Fruit fly (Drosophila melanogaster) whole organism, embryonic: ENCODE measurements around the gene CG8563.
A peak's percentile ranks its signal among the peaks of the same experiment; 100 is the strongest.

ENCODE experiments used
- Atf3 ChIP-seq: fragments of 200-800 bp; sonication (Bioruptor generic); optimal IDR thresholded peaks from 3 replicates; lab custom pipeline; 2016; ENCODE audit warnings: missing biosample characterization, missing genetic modification characterization
- Bdp1 ChIP-seq: fragments of 200-800 bp; sonication (Bioruptor generic); optimal IDR thresholded peaks from 3 replicates; lab custom pipeline; 2016; ENCODE audit warnings: missing biosample characterization, missing genetic modification characterization
- CG11456 ChIP-seq: fragments of 200-800 bp; sonication (Bioruptor generic); IDR thresholded peaks from 3 replicates; pipeline ENCODE4 v1.3.6; 2022; ENCODE audit warnings: missing biosample characterization, missing genetic modification characterization
- CG12659 ChIP-seq: fragments of 200-800 bp; sonication (Bioruptor generic); optimal IDR thresholded peaks from 3 replicates; lab custom pipeline; 2017; ENCODE audit warnings: mild to moderate bottlenecking, missing biosample characterization, missing genetic modification reagents, missing genetic modification characterization
- CG13424 ChIP-seq: fragments of 200-800 bp; sonication (Bioruptor generic); optimal IDR thresholded peaks from 2 replicates; lab custom pipeline; 2019; ENCODE audit warnings: missing biosample characterization, mild to moderate bottlenecking, missing genetic modification characterization, moderate library complexity
- CG14667 ChIP-seq: fragments of 200-800 bp; sonication (Bioruptor generic); IDR thresholded peaks from 2 replicates; pipeline ENCODE4 v1.3.6; 2022; ENCODE audit warnings: missing biosample characterization, missing genetic modification characterization
- CG15514 ChIP-seq: fragments of 200-800 bp; sonication (Bioruptor generic); optimal IDR thresholded peaks from 3 replicates; lab custom pipeline; 2017; ENCODE audit warnings: missing biosample characterization, missing genetic modification characterization, mild to moderate bottlenecking, moderate library complexity, missing genetic modification reagents
- CG17361 ChIP-seq: fragments of 200-800 bp; sonication (Bioruptor generic); IDR thresholded peaks from 3 replicates; pipeline ENCODE4 v1.3.6; 2022; ENCODE audit warnings: missing biosample characterization, missing genetic modification characterization
- CG17385 ChIP-seq: fragments of 200-800 bp; sonication (Bioruptor generic); optimal IDR thresholded peaks from 3 replicates; lab custom pipeline; 2018; ENCODE audit warnings: missing biosample characterization, mild to moderate bottlenecking, missing genetic modification characterization
- CG2875 ChIP-seq: fragments of 200-800 bp; sonication (Bioruptor generic); optimal IDR thresholded peaks from 2 replicates; lab custom pipeline; 2017; ENCODE audit warnings: missing biosample characterization, mild to moderate bottlenecking, missing genetic modification characterization, missing genetic modification reagents
- CG30020 ChIP-seq: fragments of 200-800 bp; optimal IDR thresholded peaks from 2 replicates; lab custom pipeline; 2019; ENCODE audit warnings: missing biosample characterization, mild to moderate bottlenecking, missing genetic modification characterization, moderate library complexity
- CG34224 ChIP-seq: fragments of 200-800 bp; sonication (Bioruptor generic); IDR thresholded peaks from 3 replicates; pipeline ENCODE4 v1.3.6; 2022; ENCODE audit warnings: missing biosample characterization, missing genetic modification characterization; ENCODE audit not compliant: partially characterized antibody
- CG3726 ChIP-seq: fragments of 200-800 bp; sonication (Bioruptor generic); IDR thresholded peaks from 3 replicates; pipeline ENCODE4, ENCODE4 v1.3.6; 2022; ENCODE audit warnings: missing biosample characterization, missing genetic modification characterization
- CG5245 ChIP-seq: fragments of 200-800 bp; sonication (Bioruptor generic); optimal IDR thresholded peaks from 3 replicates; lab custom pipeline; 2016; ENCODE audit warnings: missing biosample characterization, missing genetic modification characterization
- CG6654 ChIP-seq: fragments of 200-800 bp; sonication (Bioruptor generic); optimal IDR thresholded peaks from 2 replicates; lab custom pipeline; 2017; ENCODE audit warnings: missing biosample characterization, mild to moderate bottlenecking, missing genetic modification characterization
- CG7987 ChIP-seq: fragments of 200-800 bp; sonication (Bioruptor generic); optimal IDR thresholded peaks from 2 replicates; lab custom pipeline; 2018; ENCODE audit warnings: missing biosample characterization, mild to moderate bottlenecking, missing genetic modification characterization, moderate library complexity
- CG8089 ChIP-seq: fragments of 200-800 bp; sonication (Bioruptor generic); optimal IDR thresholded peaks from 3 replicates; lab custom pipeline; 2016; ENCODE audit warnings: missing biosample characterization, missing genetic modification characterization
- CG8359 ChIP-seq: fragments of 200-800 bp; sonication (Bioruptor generic); optimal IDR thresholded peaks from 2 replicates; lab custom pipeline; 2017; ENCODE audit warnings: missing biosample characterization, mild to moderate bottlenecking, missing genetic modification characterization, borderline replicate concordance
- CTCF ChIP-seq: fragments of 200-800 bp; sonication (Bioruptor generic); optimal IDR thresholded peaks from 2 replicates; lab custom pipeline; 2017; ENCODE audit warnings: missing biosample characterization, mild to moderate bottlenecking, missing genetic modification characterization, moderate library complexity
- CkIIα-i1 ChIP-seq: fragments of 200-800 bp; sonication (Bioruptor generic); IDR thresholded peaks from 2 replicates; pipeline ENCODE4 v1.3.6; 2022; ENCODE audit warnings: missing biosample characterization, missing genetic modification characterization
- CoRest ChIP-seq: fragments of 200-800 bp; sonication (Bioruptor generic); optimal IDR thresholded peaks from 3 replicates; lab custom pipeline; 2018; ENCODE audit warnings: missing biosample characterization, mild to moderate bottlenecking, missing genetic modification characterization, moderate library complexity
- Dip2 ChIP-seq: fragments of 200-800 bp; sonication (Bioruptor generic); IDR thresholded peaks from 2 replicates; pipeline ENCODE4 v1.3.6; 2022; ENCODE audit warnings: missing biosample characterization, missing genetic modification characterization
- E2f1 ChIP-seq: fragments of 200-800 bp; sonication (Bioruptor generic); IDR thresholded peaks from 2 replicates; pipeline ENCODE4 v1.3.6; 2022; ENCODE audit warnings: missing biosample characterization, missing genetic modification characterization
- HLH54F ChIP-seq: fragments of 200-800 bp; sonication (Bioruptor generic); optimal IDR thresholded peaks from 3 replicates; lab custom pipeline; 2016; ENCODE audit warnings: missing biosample characterization, missing genetic modification characterization
- HmgZ ChIP-seq: fragments of 200-800 bp; sonication (Bioruptor generic); optimal IDR thresholded peaks from 2 replicates; lab custom pipeline; 2018; ENCODE audit warnings: missing biosample characterization, mild to moderate bottlenecking, missing genetic modification characterization
- Nf-YB ChIP-seq: fragments of 200-800 bp; sonication (Bioruptor generic); optimal IDR thresholded peaks from 3 replicates; lab custom pipeline; 2019; ENCODE audit warnings: missing biosample characterization, mild to moderate bottlenecking, missing genetic modification characterization, moderate library complexity
- Nf-YC ChIP-seq: fragments of 200-800 bp; optimal IDR thresholded peaks from 3 replicates; lab custom pipeline; 2019; ENCODE audit warnings: missing biosample characterization, mild to moderate bottlenecking, missing genetic modification characterization, moderate library complexity
- Oaz ChIP-seq: fragments of 200-800 bp; sonication (Bioruptor generic); IDR thresholded peaks from 2 replicates; pipeline ENCODE4 v1.3.6; 2022; ENCODE audit warnings: missing biosample characterization, missing genetic modification characterization
- Ssrp ChIP-seq: fragments of 200-800 bp; sonication (Bioruptor generic); optimal IDR thresholded peaks from 2 replicates; lab custom pipeline; 2018; ENCODE audit warnings: missing biosample characterization, mild to moderate bottlenecking, missing genetic modification characterization, moderate library complexity
- ara ChIP-seq: fragments of 200-800 bp; sonication (Bioruptor generic); IDR thresholded peaks from 2 replicates; pipeline ENCODE4 v1.3.6; 2022; ENCODE audit warnings: missing biosample characterization, missing genetic modification characterization
- az2 ChIP-seq: fragments of 200-800 bp; sonication (Bioruptor generic); optimal IDR thresholded peaks from 3 replicates; lab custom pipeline; 2016; ENCODE audit warnings: missing biosample characterization, missing genetic modification characterization
- btn ChIP-seq: fragments of 200-800 bp; sonication (Bioruptor generic); optimal IDR thresholded peaks from 2 replicates; lab custom pipeline; 2016; ENCODE audit warnings: missing biosample characterization, missing genetic modification characterization
- corto ChIP-seq: fragments of 200-800 bp; sonication (Bioruptor generic); optimal IDR thresholded peaks from 2 replicates; lab custom pipeline; 2016; ENCODE audit warnings: missing biosample characterization, mild to moderate bottlenecking, missing genetic modification characterization, moderate library complexity
- dm ChIP-seq: fragments of 200-800 bp; sonication (Bioruptor generic); optimal IDR thresholded peaks from 3 replicates; lab custom pipeline; 2016; ENCODE audit warnings: missing biosample characterization, missing genetic modification characterization
- esg ChIP-seq: fragments of 200-800 bp; sonication (Bioruptor generic); conservative IDR thresholded peaks from 2 replicates; pipeline ENCODE4 v1.3.6; 2022; ENCODE audit warnings: missing biosample characterization, missing genetic modification characterization
- gfzf ChIP-seq: fragments of 200-800 bp; sonication (Bioruptor generic); optimal IDR thresholded peaks from 2 replicates; lab custom pipeline; 2016; ENCODE audit warnings: missing biosample characterization, mild to moderate bottlenecking, missing genetic modification characterization, moderate library complexity
- grau ChIP-seq: fragments of 200-800 bp; optimal IDR thresholded peaks from 3 replicates; lab custom pipeline; 2019; ENCODE audit warnings: missing biosample characterization, mild to moderate bottlenecking, missing genetic modification characterization, moderate library complexity
- gsb-n ChIP-seq: fragments of 200-800 bp; sonication (Bioruptor generic); optimal IDR thresholded peaks from 3 replicates; lab custom pipeline; 2018; ENCODE audit warnings: missing biosample characterization, mild to moderate bottlenecking, missing genetic modification characterization
- ken ChIP-seq: fragments of 200-800 bp; sonication (Bioruptor generic); IDR thresholded peaks from 3 replicates; pipeline ENCODE4 v1.3.6; 2022; ENCODE audit warnings: missing biosample characterization, missing genetic modification characterization
- lola ChIP-seq, 3 experiments: fragments of >200 bp in 2 of 3; fragments of 200-800 bp in 1 of 3; sonication (Bioruptor generic) in 1 of 3; optimal IDR thresholded peaks; 2 replicates each; lab custom pipeline; 2017 to 2019; ENCODE audit warnings: missing biosample characterization in 3 of 3, missing genetic modification characterization in 3 of 3, mild to moderate bottlenecking in 1 of 3, moderate library complexity in 1 of 3
- peb ChIP-seq: fragments of 200-800 bp; sonication (Bioruptor generic); IDR thresholded peaks from 2 replicates; pipeline ENCODE4 v1.3.6; 2022; ENCODE audit warnings: missing biosample characterization, missing genetic modification characterization
- pum ChIP-seq: fragments of 200-800 bp; sonication (Bioruptor generic); optimal IDR thresholded peaks from 2 replicates; lab custom pipeline; 2016; ENCODE audit warnings: missing biosample characterization, missing genetic modification characterization
- repo ChIP-seq: fragments of 200-800 bp; sonication (Bioruptor generic); optimal IDR thresholded peaks from 2 replicates; lab custom pipeline; 2016; ENCODE audit warnings: missing biosample characterization, missing genetic modification characterization
- row ChIP-seq: fragments of 200-800 bp; sonication (Bioruptor generic); IDR thresholded peaks from 3 replicates; pipeline ENCODE4 v1.3.6; 2022; ENCODE audit warnings: missing biosample characterization, missing genetic modification characterization
- sug ChIP-seq: fragments of 200-800 bp; optimal IDR thresholded peaks from 2 replicates; lab custom pipeline; 2019; ENCODE audit warnings: missing biosample characterization, mild to moderate bottlenecking, missing genetic modification characterization, moderate library complexity
- tap ChIP-seq: fragments of 200-800 bp; optimal IDR thresholded peaks from 3 replicates; lab custom pipeline; 2019; ENCODE audit warnings: missing biosample characterization, mild to moderate bottlenecking, missing genetic modification characterization, moderate library complexity
- tgo ChIP-seq: fragments of 200-800 bp; sonication (Bioruptor generic); IDR thresholded peaks from 3 replicates; pipeline ENCODE4 v1.3.6; 2022; ENCODE audit warnings: missing biosample characterization, missing genetic modification characterization
- twi ChIP-seq: fragments of 200-800 bp; optimal IDR thresholded peaks from 2 replicates; lab custom pipeline; 2019; ENCODE audit warnings: missing biosample characterization, mild to moderate bottlenecking, missing genetic modification characterization, moderate library complexity
- wek ChIP-seq: fragments of 200-800 bp; sonication (Bioruptor generic); optimal IDR thresholded peaks from 3 replicates; lab custom pipeline; 2018; ENCODE audit warnings: missing biosample characterization, mild to moderate bottlenecking, missing genetic modification characterization, moderate library complexity

The CG8563 gene

DNA sequence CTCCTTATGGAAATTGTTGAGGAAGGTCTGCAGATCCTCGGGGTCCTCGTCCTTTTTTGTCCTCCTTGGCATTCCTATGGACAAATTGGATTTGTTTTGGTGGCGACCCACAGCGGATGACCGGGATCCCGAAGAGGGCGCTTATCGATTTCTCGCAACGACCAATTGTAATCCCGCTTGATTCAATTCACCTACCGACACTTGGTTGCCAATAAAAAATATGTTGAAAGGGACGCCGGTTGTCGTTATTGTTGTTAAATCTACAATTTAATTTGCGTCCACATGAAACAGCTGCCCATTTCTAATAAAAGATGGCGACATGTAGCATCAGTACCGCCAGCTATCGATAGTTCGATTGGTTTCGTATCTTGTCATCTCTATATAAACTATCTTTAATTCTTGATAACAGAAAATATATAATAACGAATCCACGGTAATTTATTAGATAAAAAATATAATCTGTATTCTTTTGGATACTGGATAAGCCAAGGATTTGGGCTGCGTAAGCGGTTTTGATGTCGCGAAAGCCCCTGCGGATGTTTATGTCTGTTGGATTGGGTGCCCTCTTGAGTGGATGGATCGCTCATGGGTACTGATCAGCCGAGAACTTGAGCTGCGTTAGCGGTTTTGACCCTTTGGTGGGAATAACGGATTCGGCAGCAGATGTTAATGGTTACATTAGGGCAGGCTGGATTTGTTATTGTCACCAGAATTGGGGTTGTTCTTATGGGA, 34.0 kb upstream of the CG8563 start, which contains the start of gene CTCF (continued):
- peak; percentile 14 for TF ChIP-seq pum (GFP tag; lab: Kevin White, UChicago)
- 0 out of 2 replicates have a peak, but pooled peaks have one; percentile 27 for TF ChIP-seq esg (GFP tag; lab: Robert Waterston, UW)
- peak; percentile 74 for TF ChIP-seq CG17361 (GFP tag; lab: Robert Waterston, UW)
- peak; percentile 47 for TF ChIP-seq dm (GFP tag; lab: Kevin White, UChicago)
- peak; percentile 19 for TF ChIP-seq CG17385 (GFP tag; lab: Kevin White, UChicago)
- no peak for TF ChIP-seq wek
- peak; percentile 12 for TF ChIP-seq CG2875
- TF ChIP-seq Nf-YC (tag; lab: Kevin White, UChicago) = peak; percentile 65
- no peak for TF ChIP-seq Dip2 (GFP tag; lab: Robert Waterston, UW)
- peak; percentile 31 for TF ChIP-seq az2
- TF ChIP-seq CG7987 (GFP tag; lab: Kevin White, UChicago) = peak; percentile 3
- no peak for TF ChIP-seq CG3726 (GFP tag; lab: Robert Waterston, UW)
- TF ChIP-seq sug = peak; percentile 47
- TF ChIP-seq Ssrp = no peak
- peak; percentile 24 for TF ChIP-seq gfzf (GFP tag; lab: Kevin White, UChicago)
- peak; percentile 87 for TF ChIP-seq gsb-n (tag; lab: Kevin White, UChicago)
- TF ChIP-seq peb (GFP tag; lab: Robert Waterston, UW) = peak; percentile 43; the same call in 1 of the 2 replicates
- TF ChIP-seq CG11456 (GFP tag; lab: Robert Waterston, UW) = peak; percentile 73; the same call in 2 of the 3 replicates
- TF ChIP-seq corto (GFP tag; lab: Kevin White, UChicago) = no peak
- peak; percentile 52 for TF ChIP-seq grau (tag; lab: Kevin White, UChicago)
- peak; percentile 35 for TF ChIP-seq twi (tag; lab: Kevin White, UChicago)
- 0 out of 2 replicates have a peak, but pooled peaks have one; percentile 7 for TF ChIP-seq E2f1 (GFP tag; lab: Robert Waterston, UW)
- TF ChIP-seq HLH54F (GFP tag; lab: Kevin White, UChicago) = peak; percentile 20
- TF ChIP-seq Oaz (GFP tag; lab: Robert Waterston, UW) = no peak
- peak; percentile 21 for TF ChIP-seq repo (GFP tag; lab: Kevin White, UChicago)
- no peak for TF ChIP-seq btn (GFP tag; lab: Kevin White, UChicago)
- peak; percentile 73 for TF ChIP-seq CG34224 (GFP tag; lab: Robert Waterston, UW)
- TF ChIP-seq Bdp1 (GFP tag; lab: Kevin White, UChicago) = no peak
- TF ChIP-seq CG8089 (GFP tag; lab: Kevin White, UChicago) = peak; percentile 2
- TF ChIP-seq ara (GFP tag; lab: Robert Waterston, UW) = 0 out of 2 replicates have a peak, but pooled peaks have one; percentile 39
- peak; percentile 51 for TF ChIP-seq tgo (GFP tag; lab: Robert Waterston, UW)
- peak; percentile 44 for TF ChIP-seq CG5245 (GFP tag; lab: Kevin White, UChicago)
- TF ChIP-seq CG8359 = no peak
- TF ChIP-seq row = peak; percentile 56; the same call in 2 of the 3 replicates
- peak; percentile 29 for TF ChIP-seq CG6654
- TF ChIP-seq CG30020 = peak; percentile 22
- TF ChIP-seq CG15514 (GFP tag; lab: Kevin White, UChicago) = peak; percentile 95
- no peak for TF ChIP-seq CG14667 (GFP tag; lab: Robert Waterston, UW)
- TF ChIP-seq ken = no peak
- TF ChIP-seq Nf-YB = no peak
- TF ChIP-seq CTCF (GFP tag; lab: Kevin White, UChicago) = peak; percentile 100
- TF ChIP-seq lola (GFP tag; optimal IDR thresholded peaks at IDR 0.05; lab: Kevin White, UChicago) = peak in 1 of 3 experiments; percentile 16
- TF ChIP-seq CkIIα-i1 (GFP tag; lab: Robert Waterston, UW) = no peak
- TF ChIP-seq Atf3 (GFP tag; lab: Kevin White, UChicago) = peak; percentile 20
- TF ChIP-seq tap = peak; percentile 12
- peak; percentile 18 for TF ChIP-seq CG13424 (tag; lab: Kevin White, UChicago)
- TF ChIP-seq CG12659 (GFP tag; lab: Kevin White, UChicago) = peak; percentile 77
- TF ChIP-seq HmgZ = peak; percentile 24
- TF ChIP-seq CoRest (tag; lab: Kevin White, UChicago) = peak; percentile 61
